Fruit fly (Drosophila melanogaster) whole organism, prepupa: Measurements from ENCODE around the gene cpb.
A peak's percentile ranks its signal among the peaks of the same experiment; 100 is the strongest.

Experiments used
- CG1621 ChIP-seq: fragments of 200-800 bp; sonication (Bioruptor generic); optimal IDR thresholded peaks from 3 replicates; lab custom pipeline; 2018; ENCODE audit warnings: missing biosample characterization, mild to moderate bottlenecking, missing genetic modification characterization
- CG16779 ChIP-seq: fragments of 200-800 bp; sonication (Bioruptor generic); optimal IDR thresholded peaks from 3 replicates; lab custom pipeline; 2017; ENCODE audit warnings: missing biosample characterization, mild to moderate bottlenecking, missing genetic modification characterization
- CG4318 ChIP-seq: fragments of 200-800 bp; sonication (Bioruptor generic); optimal IDR thresholded peaks from 3 replicates; lab custom pipeline; 2017; ENCODE audit warnings: missing biosample characterization, mild to moderate bottlenecking, missing genetic modification characterization
- CG6276 ChIP-seq: fragments of 200-800 bp; sonication (Bioruptor generic); optimal IDR thresholded peaks from 2 replicates; lab custom pipeline; 2017; ENCODE audit warnings: missing biosample characterization, mild to moderate bottlenecking, missing genetic modification characterization
- CG6854 ChIP-seq: fragments of 200-800 bp; sonication (Bioruptor generic); optimal IDR thresholded peaks from 2 replicates; lab custom pipeline; 2017; ENCODE audit warnings: missing biosample characterization, mild to moderate bottlenecking, missing genetic modification characterization
- CG9139 ChIP-seq: fragments of 200-800 bp; sonication (Bioruptor generic); optimal IDR thresholded peaks from 3 replicates; lab custom pipeline; 2017; ENCODE audit warnings: missing biosample characterization, mild to moderate bottlenecking, missing genetic modification characterization
- Eip75B ChIP-seq: fragments of 200-800 bp; sonication (Bioruptor generic); optimal IDR thresholded peaks from 3 replicates; lab custom pipeline; 2016; ENCODE audit warnings: missing biosample characterization, missing genetic modification characterization
- Eip78C ChIP-seq: fragments of 200-800 bp; sonication (Bioruptor generic); peaks from one replicate; lab custom pipeline; 2016; ENCODE audit warnings: missing biosample characterization, missing genetic modification characterization
- Ets96B ChIP-seq: fragments of 200-800 bp; optimal IDR thresholded peaks from 2 replicates; lab custom pipeline; 2019; ENCODE audit warnings: missing biosample characterization, mild to moderate bottlenecking, missing genetic modification characterization, moderate library complexity
- Met ChIP-seq: fragments of 200-800 bp; sonication (Bioruptor generic); optimal IDR thresholded peaks from 3 replicates; lab custom pipeline; 2016; ENCODE audit warnings: missing biosample characterization, missing genetic modification characterization
- Sox102F ChIP-seq: fragments of 200-800 bp; sonication (Bioruptor generic); optimal IDR thresholded peaks from 2 replicates; lab custom pipeline; 2016; ENCODE audit warnings: missing biosample characterization, mild to moderate bottlenecking, missing genetic modification characterization
- dac ChIP-seq: fragments of 200-800 bp; sonication (Bioruptor generic); optimal IDR thresholded peaks from 2 replicates; lab custom pipeline; 2017; ENCODE audit warnings: missing biosample characterization, mild to moderate bottlenecking, missing genetic modification characterization
- dsx ChIP-seq: fragments of 200-800 bp; optimal IDR thresholded peaks from 3 replicates; lab custom pipeline; 2019; ENCODE audit warnings: missing biosample characterization, mild to moderate bottlenecking, missing genetic modification characterization, moderate library complexity; ENCODE audit not compliant: poor library complexity, severe bottlenecking
- fd85E ChIP-seq: fragments of 200-800 bp; sonication (Bioruptor generic); optimal IDR thresholded peaks from 3 replicates; lab custom pipeline; 2016; ENCODE audit warnings: missing biosample characterization, missing genetic modification characterization
- fkh ChIP-seq: fragments of 200-800 bp; sonication (Bioruptor generic); optimal IDR thresholded peaks from 3 replicates; lab custom pipeline; 2017; ENCODE audit warnings: missing biosample characterization, mild to moderate bottlenecking, missing genetic modification characterization, moderate library complexity
- svp ChIP-seq: fragments of 200-800 bp; sonication (Bioruptor generic); peaks from one replicate; lab custom pipeline; 2016; ENCODE audit warnings: missing biosample characterization, missing genetic modification characterization
- vri ChIP-seq: fragments of 200-800 bp; sonication (Bioruptor generic); optimal IDR thresholded peaks from 3 replicates; lab custom pipeline; 2016; ENCODE audit warnings: missing biosample characterization, mild to moderate bottlenecking, missing genetic modification characterization

cpb gene

dm6 chr2L:1748410-1748809 lies 43.7 kb downstream of the cpb start:
- TF ChIP-seq CG1621 (no peak), vri (GFP tag; lab: Kevin White, UChicago) (peak; percentile 90), Eip75B (GFP tag; lab: Kevin White, UChicago) (peak; percentile 38), CG4318 (no peak), CG9139 (GFP tag; lab: Kevin White, UChicago) (no peak), CG6854 (GFP tag; lab: Kevin White, UChicago) (no peak), Sox102F (peak; percentile 9), Eip78C (GFP tag; lab: Kevin White, UChicago) (peak; percentile 65), svp (GFP tag; lab: Kevin White, UChicago) (peak; percentile 69), Met (GFP tag; lab: Kevin White, UChicago) (no peak)

dm6 chr2L:1751953-1752352 lies 47.3 kb downstream of the cpb start, which contains the start of the genes CG17712 and CG17648:
CG17712 (minus strand) TSS chr2L:1752122.
CG17648 (plus strand) TSS chr2L:1752308.
- TF ChIP-seq fkh (GFP tag; lab: Kevin White, UChicago) (peak; percentile 89), dsx (GFP tag; lab: Kevin White, UChicago) (no peak)

dm6 chr2L:1756351-1756750 lies 51.6 kb downstream of the cpb start, which contains the start of gene Gr22f:
Gr22f (minus strand) TSS chr2L:1756451.
- TF ChIP-seq CG6276 (GFP tag; lab: Kevin White, UChicago) (no peak), dac (GFP tag; lab: Kevin White, UChicago) (no peak), CG4318 (no peak), fd85E (GFP tag; lab: Kevin White, UChicago) (no peak), Ets96B (tag; lab: Kevin White, UChicago) (no peak), CG16779 (tag; lab: Kevin White, UChicago) (no peak)
- TF ChIP-seq, all 60 proteins: peak for 0
